Fruit fly (Drosophila melanogaster): ENCODE measurements around the gene CG14042.

- TF ChIP-seq CTCF (optimal IDR thresholded peaks at IDR 0.05) (no peak), CG8478 (optimal IDR thresholded peaks at IDR 0.05) (no peak)
These were observed 41.1 kb upstream of the CG14042 start for dm6 chr2L:4996283-4996922.

Data from S2 (cell line).